Fruit fly (Drosophila melanogaster) whole organism, prepupa: ENCODE results near the gene Aos1.
A peak's percentile ranks its signal among the peaks of the same experiment; 100 is the strongest.

Experiments
- CG11294 ChIP-seq: fragments of 200-800 bp; sonication (Bioruptor generic); IDR thresholded peaks from 2 replicates; pipeline ENCODE4 v1.3.6; 2022; ENCODE audit warnings: missing biosample characterization, missing genetic modification characterization
- CG15336 ChIP-seq: fragments of 200-800 bp; sonication (Bioruptor generic); IDR thresholded peaks from 2 replicates; pipeline ENCODE4 v1.3.6; 2022; ENCODE audit warnings: missing biosample characterization, missing genetic modification characterization
- CG1621 ChIP-seq: fragments of 200-800 bp; sonication (Bioruptor generic); optimal IDR thresholded peaks from 3 replicates; lab custom pipeline; 2018; ENCODE audit warnings: missing biosample characterization, mild to moderate bottlenecking, missing genetic modification characterization
- CG3919 ChIP-seq: fragments of 200-800 bp; sonication (Bioruptor generic); optimal IDR thresholded peaks from 3 replicates; lab custom pipeline; 2016; ENCODE audit warnings: missing biosample characterization, missing genetic modification characterization
- CG4318 ChIP-seq: fragments of 200-800 bp; sonication (Bioruptor generic); optimal IDR thresholded peaks from 3 replicates; lab custom pipeline; 2017; ENCODE audit warnings: missing biosample characterization, mild to moderate bottlenecking, missing genetic modification characterization
- CG6163 ChIP-seq: fragments of 200-800 bp; sonication (Bioruptor generic); IDR thresholded peaks from 3 replicates; pipeline ENCODE4 v1.3.6; 2022; ENCODE audit warnings: missing biosample characterization, missing genetic modification characterization
- CG6276 ChIP-seq: fragments of 200-800 bp; sonication (Bioruptor generic); optimal IDR thresholded peaks from 2 replicates; lab custom pipeline; 2017; ENCODE audit warnings: missing biosample characterization, mild to moderate bottlenecking, missing genetic modification characterization
- CG6854 ChIP-seq: fragments of 200-800 bp; sonication (Bioruptor generic); optimal IDR thresholded peaks from 2 replicates; lab custom pipeline; 2017; ENCODE audit warnings: missing biosample characterization, mild to moderate bottlenecking, missing genetic modification characterization
- CG7368 ChIP-seq: fragments of 200-800 bp; sonication (Bioruptor generic); optimal IDR thresholded peaks from 3 replicates; lab custom pipeline; 2016; ENCODE audit warnings: missing biosample characterization, missing genetic modification characterization
- CG8119 ChIP-seq: fragments of 200-800 bp; sonication (Bioruptor generic); IDR thresholded peaks from 3 replicates; pipeline ENCODE4 v1.3.6; 2022; ENCODE audit warnings: missing biosample characterization, missing genetic modification characterization
- CG8319 ChIP-seq: fragments of 200-800 bp; sonication (Bioruptor generic); optimal IDR thresholded peaks from 3 replicates; lab custom pipeline; 2016; ENCODE audit warnings: missing biosample characterization, missing genetic modification characterization
- CG8632 ChIP-seq: fragments of 200-800 bp; sonication (Bioruptor generic); optimal IDR thresholded peaks from 3 replicates; lab custom pipeline; 2016; ENCODE audit warnings: missing biosample characterization, missing genetic modification characterization
- Eip75B ChIP-seq: fragments of 200-800 bp; sonication (Bioruptor generic); optimal IDR thresholded peaks from 3 replicates; lab custom pipeline; 2016; ENCODE audit warnings: missing biosample characterization, missing genetic modification characterization
- Eip78C ChIP-seq: fragments of 200-800 bp; sonication (Bioruptor generic); peaks from one replicate; lab custom pipeline; 2016; ENCODE audit warnings: missing biosample characterization, missing genetic modification characterization
- Ets21C ChIP-seq: fragments of 200-800 bp; sonication (Bioruptor generic); optimal IDR thresholded peaks from 3 replicates; lab custom pipeline; 2016; ENCODE audit warnings: missing biosample characterization, missing genetic modification characterization
- Gug ChIP-seq: fragments of 200-800 bp; sonication (Bioruptor generic); IDR thresholded peaks from 2 replicates; pipeline ENCODE4 v1.3.6; 2022; ENCODE audit warnings: missing biosample characterization, missing genetic modification characterization
- Hr39 ChIP-seq: fragments of 200-800 bp; sonication (Bioruptor generic); optimal IDR thresholded peaks from 2 replicates; lab custom pipeline; 2016; ENCODE audit warnings: missing biosample characterization, missing genetic modification characterization
- Hr4 ChIP-seq: fragments of 200-800 bp; sonication (Bioruptor generic); optimal IDR thresholded peaks from 3 replicates; lab custom pipeline; 2016; ENCODE audit warnings: missing biosample characterization, missing genetic modification characterization
- Met ChIP-seq: fragments of 200-800 bp; sonication (Bioruptor generic); optimal IDR thresholded peaks from 3 replicates; lab custom pipeline; 2016; ENCODE audit warnings: missing biosample characterization, missing genetic modification characterization
- OdsH ChIP-seq: fragments of 200-800 bp; sonication (Bioruptor generic); optimal IDR thresholded peaks from 3 replicates; lab custom pipeline; 2016; ENCODE audit warnings: missing biosample characterization, missing genetic modification characterization
- Sox102F ChIP-seq: fragments of 200-800 bp; sonication (Bioruptor generic); optimal IDR thresholded peaks from 2 replicates; lab custom pipeline; 2016; ENCODE audit warnings: missing biosample characterization, mild to moderate bottlenecking, missing genetic modification characterization
- Sox14 ChIP-seq: fragments of 200-800 bp; sonication (Bioruptor generic); optimal IDR thresholded peaks from 3 replicates; lab custom pipeline; 2016; ENCODE audit warnings: missing biosample characterization, missing genetic modification characterization
- achi ChIP-seq: fragments of 200-800 bp; sonication (Bioruptor generic); optimal IDR thresholded peaks from 3 replicates; lab custom pipeline; 2016; ENCODE audit warnings: missing biosample characterization, missing genetic modification characterization
- acj6 ChIP-seq: fragments of 200-800 bp; sonication (Bioruptor generic); optimal IDR thresholded peaks from 3 replicates; lab custom pipeline; 2016; ENCODE audit warnings: missing biosample characterization, missing genetic modification characterization
- cyc ChIP-seq: fragments of 200-800 bp; sonication (Bioruptor generic); optimal IDR thresholded peaks from 3 replicates; lab custom pipeline; 2016; ENCODE audit warnings: missing biosample characterization, missing genetic modification characterization
- dac ChIP-seq: fragments of 200-800 bp; sonication (Bioruptor generic); optimal IDR thresholded peaks from 2 replicates; lab custom pipeline; 2017; ENCODE audit warnings: missing biosample characterization, mild to moderate bottlenecking, missing genetic modification characterization
- dsx ChIP-seq: fragments of 200-800 bp; optimal IDR thresholded peaks from 3 replicates; lab custom pipeline; 2019; ENCODE audit warnings: missing biosample characterization, mild to moderate bottlenecking, missing genetic modification characterization, moderate library complexity; ENCODE audit not compliant: poor library complexity, severe bottlenecking
- esn ChIP-seq: fragments of 200-800 bp; sonication (Bioruptor generic); optimal IDR thresholded peaks from 2 replicates; lab custom pipeline; 2016; ENCODE audit warnings: missing biosample characterization, mild to moderate bottlenecking, missing genetic modification characterization, moderate library complexity
- fd59A ChIP-seq: fragments of 200-800 bp; sonication (Bioruptor generic); optimal IDR thresholded peaks from 2 replicates; lab custom pipeline; 2017; ENCODE audit warnings: missing biosample characterization, mild to moderate bottlenecking, missing genetic modification characterization, missing genetic modification reagents
- lz ChIP-seq: fragments of 200-800 bp; sonication (Bioruptor generic); optimal IDR thresholded peaks from 3 replicates; lab custom pipeline; 2016; ENCODE audit warnings: missing biosample characterization, missing genetic modification characterization
- pdm3 ChIP-seq: fragments of 200-800 bp; sonication (Bioruptor generic); optimal IDR thresholded peaks from 3 replicates; lab custom pipeline; 2016; ENCODE audit warnings: missing biosample characterization, missing genetic modification characterization
- spab ChIP-seq: fragments of 200-800 bp; sonication (Bioruptor generic); optimal IDR thresholded peaks from 2 replicates; lab custom pipeline; 2017; ENCODE audit warnings: missing biosample characterization, mild to moderate bottlenecking, missing genetic modification characterization, missing genetic modification reagents
- ss ChIP-seq, 2 experiments: fragments of 200-800 bp; sonication (Bioruptor generic); optimal IDR thresholded peaks; 2 replicates in 1 of 2; 3 replicates in 1 of 2; lab custom pipeline; 2017 to 2018; ENCODE audit warnings: mild to moderate bottlenecking in 2 of 2, missing biosample characterization in 2 of 2, missing genetic modification characterization in 2 of 2, moderate library complexity in 1 of 2
- svp ChIP-seq: fragments of 200-800 bp; sonication (Bioruptor generic); peaks from one replicate; lab custom pipeline; 2016; ENCODE audit warnings: missing biosample characterization, missing genetic modification characterization
- topi ChIP-seq: fragments of 200-800 bp; sonication (Bioruptor generic); optimal IDR thresholded peaks from 3 replicates; lab custom pipeline; 2016; ENCODE audit warnings: missing biosample characterization, missing genetic modification characterization
- vri ChIP-seq: fragments of 200-800 bp; sonication (Bioruptor generic); optimal IDR thresholded peaks from 3 replicates; lab custom pipeline; 2016; ENCODE audit warnings: missing biosample characterization, mild to moderate bottlenecking, missing genetic modification characterization

The Aos1 gene

DNA sequence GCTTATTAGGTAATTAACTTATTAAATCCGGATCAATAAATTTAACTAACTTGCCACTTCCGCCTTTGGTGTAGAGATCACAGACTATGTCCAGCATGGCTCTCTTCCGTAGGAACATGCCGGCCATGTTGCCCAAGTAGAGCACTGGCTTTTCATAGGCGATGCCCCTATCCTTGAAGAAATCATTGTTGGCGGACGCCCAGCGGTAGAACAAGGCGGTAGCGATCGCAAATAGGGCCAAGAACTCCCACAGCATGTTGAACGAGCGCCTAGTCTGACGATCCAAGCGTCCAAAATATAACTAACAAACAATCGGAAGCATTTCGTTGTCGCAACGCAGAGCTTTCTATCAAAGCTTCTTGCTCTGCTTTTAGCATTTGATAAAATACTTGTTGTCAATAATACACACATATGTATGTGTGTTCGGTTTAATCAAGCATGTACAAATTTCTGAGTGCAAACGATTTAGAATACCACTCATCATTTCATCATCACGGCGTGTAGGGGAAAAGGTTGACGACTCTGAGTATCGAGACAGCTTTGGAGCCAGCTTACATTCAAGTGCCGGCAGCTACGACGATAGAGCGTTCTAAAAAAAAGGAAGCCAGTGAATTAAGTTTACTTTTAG lies 34.9 kb downstream of the Aos1 start, which contains the start of gene Cyp9f3:
Gene Cyp9f3, minus strand, starts transcription at position 310 of the 628 bp plus-strand sequence.
- TF ChIP-seq Hr4 (GFP tag; lab: Kevin White, UChicago) (no peak), CG8119 (GFP tag; lab: Robert Waterston, UW) (no peak), Gug (GFP tag; lab: Robert Waterston, UW) (no peak), svp (GFP tag; lab: Kevin White, UChicago) (peak; percentile 43), vri (peak; percentile 44), CG11294 (GFP tag; lab: Robert Waterston, UW) (no peak), CG6276 (GFP tag; lab: Kevin White, UChicago) (no peak), CG7368 (no peak), OdsH (GFP tag; lab: Kevin White, UChicago) (no peak), CG8319 (no peak)

DNA sequence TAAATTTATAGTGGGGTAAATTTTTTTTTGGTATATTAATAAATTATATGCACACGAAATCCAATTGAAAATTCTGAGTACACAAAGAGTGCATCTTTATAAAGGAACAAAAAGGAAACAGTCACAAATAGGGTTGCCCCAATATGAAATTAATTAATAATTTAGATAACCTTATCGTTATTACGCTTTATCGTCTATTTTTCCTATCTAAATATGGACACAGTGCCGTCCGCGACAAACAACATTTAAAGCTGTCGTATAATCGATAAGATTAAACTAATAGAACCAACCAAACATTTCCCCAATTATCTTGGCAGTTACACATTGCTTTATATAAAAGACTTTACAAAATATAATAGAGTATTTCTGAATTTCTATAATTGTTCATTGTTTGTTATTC lies 35.6 kb downstream of the Aos1 start:
- no peak for TF ChIP-seq Eip78C
- TF ChIP-seq svp (GFP tag; lab: Kevin White, UChicago) = peak; percentile 71
- no peak for TF ChIP-seq dac
- TF ChIP-seq vri = peak; percentile 39

DNA sequence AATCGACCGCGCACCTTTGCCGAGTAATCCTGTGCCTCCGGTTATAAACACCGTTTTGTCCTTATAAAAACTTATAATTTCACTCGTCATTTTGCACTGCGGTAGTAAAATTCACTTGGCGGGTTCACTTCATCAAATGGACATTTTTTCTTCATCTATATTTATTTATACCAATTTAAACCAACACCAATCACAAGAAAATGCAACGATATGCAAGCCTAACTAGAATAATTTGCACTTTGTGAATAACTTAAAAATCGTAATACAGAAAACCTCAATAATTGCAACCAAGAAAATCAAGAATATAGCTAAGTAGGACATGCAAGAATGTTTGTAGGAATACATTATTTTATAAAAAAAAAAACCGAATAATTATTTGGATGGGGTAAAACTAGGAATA lies 37.7 kb downstream of the Aos1 start, which contains the start of the genes CG10096 and CG10097:
Gene CG10096, minus strand, starts transcription at position 101 of the 400 bp plus-strand sequence.
Gene CG10097, minus strand, starts transcription at position 101 of the 400 bp plus-strand sequence.
- TF ChIP-seq fd59A (GFP tag; lab: Kevin White, UChicago) (no peak), CG6854 (GFP tag; lab: Kevin White, UChicago) (no peak), cyc (GFP tag; lab: Kevin White, UChicago) (no peak), dsx (no peak), Hr39 (no peak), Hr4 (GFP tag; lab: Kevin White, UChicago) (no peak), CG8632 (GFP tag; lab: Kevin White, UChicago) (no peak), vri (no peak), Sox14 (GFP tag; lab: Kevin White, UChicago) (no peak), ss (GFP tag; optimal IDR thresholded peaks at IDR 0.05; lab: Kevin White, UChicago) (no peak), Met (GFP tag; lab: Kevin White, UChicago) (no peak), CG1621 (tag; lab: Kevin White, UChicago) (no peak), svp (GFP tag; lab: Kevin White, UChicago) (no peak), Ets21C (GFP tag; lab: Kevin White, UChicago) (no peak), acj6 (GFP tag; lab: Kevin White, UChicago) (no peak), achi (GFP tag; lab: Kevin White, UChicago) (no peak), CG3919 (GFP tag; lab: Kevin White, UChicago) (no peak), CG6163 (GFP tag; lab: Robert Waterston, UW) (no peak)

DNA sequence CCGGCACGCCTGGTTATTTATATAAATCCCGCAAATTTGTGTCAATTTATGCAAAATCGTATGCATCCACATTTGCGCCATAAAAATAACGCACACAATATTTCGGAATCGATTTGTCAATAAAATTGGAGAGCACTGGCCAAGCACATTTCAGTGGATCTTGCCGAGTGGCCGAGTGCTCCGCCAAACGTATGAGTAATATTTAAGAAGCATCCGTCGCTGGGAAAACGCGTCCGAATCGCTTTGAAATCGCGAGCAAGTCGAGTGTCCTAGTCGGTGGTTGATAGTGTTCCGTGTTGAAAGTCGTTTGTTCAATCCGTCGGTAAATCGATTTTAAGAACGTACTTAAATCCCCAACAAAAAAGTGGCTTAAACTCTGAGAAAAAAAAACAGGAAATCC lies 46.7 kb downstream of the Aos1 start, which contains the start of gene CG33098:
Gene CG33098, plus strand, starts transcription at position 224 of the 400 bp plus-strand sequence.
- TF ChIP-seq spab (no peak), Eip75B (GFP tag; lab: Kevin White, UChicago) (no peak), acj6 (GFP tag; lab: Kevin White, UChicago) (no peak), dac (no peak), Hr4 (GFP tag; lab: Kevin White, UChicago) (no peak), topi (GFP tag; lab: Kevin White, UChicago) (no peak), CG1621 (tag; lab: Kevin White, UChicago) (no peak), CG4318 (no peak), lz (no peak), esn (GFP tag; lab: Kevin White, UChicago) (no peak), pdm3 (GFP tag; lab: Kevin White, UChicago) (no peak), Sox102F (no peak), achi (GFP tag; lab: Kevin White, UChicago) (no peak), CG8119 (GFP tag; lab: Robert Waterston, UW) (no peak), CG15336 (GFP tag; lab: Robert Waterston, UW) (no peak), Met (GFP tag; lab: Kevin White, UChicago) (no peak), CG3919 (GFP tag; lab: Kevin White, UChicago) (no peak)
